Fruit fly (Drosophila melanogaster) whole organism, embryonic: Measurements from ENCODE around the gene SerRS-m.

Source experiments
- Bteb2 ChIP-seq: fragments of 200-800 bp; sonication (Bioruptor generic); optimal IDR thresholded peaks from 2 replicates; lab custom pipeline; 2016; ENCODE audit warnings: missing biosample characterization, missing genetic modification characterization
- C15 ChIP-seq: fragments of 200-800 bp; sonication (Bioruptor generic); IDR thresholded peaks from 3 replicates; pipeline ENCODE4 v1.3.6; 2022; ENCODE audit warnings: missing biosample characterization, missing genetic modification characterization
- CG10147 ChIP-seq: fragments of 200-800 bp; sonication (Bioruptor generic); optimal IDR thresholded peaks from 2 replicates; lab custom pipeline; 2019; ENCODE audit warnings: missing biosample characterization, mild to moderate bottlenecking, missing genetic modification characterization, moderate library complexity
- CG10321 ChIP-seq: fragments of 200-800 bp; sonication (Bioruptor generic); IDR thresholded peaks from 2 replicates; pipeline ENCODE4 v1.3.6; 2022; ENCODE audit warnings: missing biosample characterization, missing genetic modification characterization
- CG11093 ChIP-seq: fragments of 200-800 bp; sonication (Bioruptor generic); IDR thresholded peaks from 3 replicates; pipeline ENCODE4 v1.3.6; 2022; ENCODE audit warnings: missing biosample characterization, missing genetic modification characterization
- CG12155 ChIP-seq: fragments of 200-800 bp; sonication (Bioruptor generic); optimal IDR thresholded peaks from 3 replicates; lab custom pipeline; 2016; ENCODE audit warnings: missing biosample characterization, missing genetic modification characterization
- CG12744 ChIP-seq: fragments of 200-800 bp; sonication (Bioruptor generic); optimal IDR thresholded peaks from 2 replicates; lab custom pipeline; 2016; ENCODE audit warnings: missing biosample characterization, missing genetic modification characterization
- CG13296 ChIP-seq: fragments of 200-800 bp; sonication (Bioruptor generic); optimal IDR thresholded peaks from 3 replicates; lab custom pipeline; 2018; ENCODE audit warnings: missing biosample characterization, mild to moderate bottlenecking, missing genetic modification characterization
- CG13775 ChIP-seq: fragments of 200-800 bp; sonication (Bioruptor generic); optimal IDR thresholded peaks from 3 replicates; lab custom pipeline; 2017; ENCODE audit warnings: missing biosample characterization, mild to moderate bottlenecking, missing genetic modification characterization
- CG15011 ChIP-seq: fragments of 200-800 bp; sonication (Bioruptor generic); optimal IDR thresholded peaks from 3 replicates; lab custom pipeline; 2018; ENCODE audit warnings: missing biosample characterization, mild to moderate bottlenecking, missing genetic modification characterization
- CG15514 ChIP-seq: fragments of 200-800 bp; sonication (Bioruptor generic); optimal IDR thresholded peaks from 3 replicates; lab custom pipeline; 2017; ENCODE audit warnings: missing biosample characterization, missing genetic modification characterization, mild to moderate bottlenecking, moderate library complexity, missing genetic modification reagents
- CG17359 ChIP-seq: fragments of 200-800 bp; sonication (Bioruptor generic); optimal IDR thresholded peaks from 3 replicates; lab custom pipeline; 2018; ENCODE audit warnings: missing biosample characterization, mild to moderate bottlenecking, missing genetic modification characterization, moderate library complexity
- CG17385 ChIP-seq: fragments of 200-800 bp; sonication (Bioruptor generic); optimal IDR thresholded peaks from 3 replicates; lab custom pipeline; 2018; ENCODE audit warnings: missing biosample characterization, mild to moderate bottlenecking, missing genetic modification characterization
- CG18011 ChIP-seq: fragments of 200-800 bp; sonication (Bioruptor generic); optimal IDR thresholded peaks from 2 replicates; lab custom pipeline; 2017; ENCODE audit warnings: missing biosample characterization, missing genetic modification characterization, mild to moderate bottlenecking, moderate library complexity, missing genotype
- CG31224 ChIP-seq: fragments of 200-800 bp; sonication (Bioruptor generic); IDR thresholded peaks from 2 replicates; pipeline ENCODE4 v1.3.6; 2022; ENCODE audit warnings: missing biosample characterization, missing genetic modification characterization
- CG3163 ChIP-seq: fragments of 200-800 bp; sonication (Bioruptor generic); optimal IDR thresholded peaks from 3 replicates; lab custom pipeline; 2016; ENCODE audit warnings: missing biosample characterization, missing genetic modification characterization
- CG32532 ChIP-seq: fragments of 200-800 bp; sonication (Bioruptor generic); IDR thresholded peaks from 2 replicates; pipeline ENCODE4 v1.3.6; 2022; ENCODE audit warnings: missing biosample characterization, missing genetic modification characterization
- CG33557 ChIP-seq: fragments of 200-800 bp; sonication (Bioruptor generic); optimal IDR thresholded peaks from 2 replicates; lab custom pipeline; 2019; ENCODE audit warnings: missing biosample characterization, mild to moderate bottlenecking, missing genetic modification characterization, moderate library complexity
- CG3847 ChIP-seq: fragments of 200-800 bp; sonication (Bioruptor generic); IDR thresholded peaks from 2 replicates; pipeline ENCODE4 v1.3.6; 2022; ENCODE audit warnings: missing biosample characterization, missing genetic modification characterization
- CG4404 ChIP-seq: fragments of 200-800 bp; sonication (Bioruptor generic); IDR thresholded peaks from 2 replicates; pipeline ENCODE4 v1.3.6; 2022; ENCODE audit warnings: missing biosample characterization, missing genetic modification characterization
- CG4854 ChIP-seq: fragments of 200-800 bp; sonication (Bioruptor generic); optimal IDR thresholded peaks from 2 replicates; lab custom pipeline; 2016; ENCODE audit warnings: missing biosample characterization, missing genetic modification characterization, inconsistent platforms
- CG6272 ChIP-seq: fragments of 200-800 bp; sonication (Bioruptor generic); IDR thresholded peaks from 2 replicates; pipeline ENCODE4 v1.3.6; 2022; ENCODE audit warnings: missing biosample characterization, missing genetic modification characterization
- CG6813 ChIP-seq: fragments of 200-800 bp; sonication (Bioruptor generic); optimal IDR thresholded peaks from 2 replicates; lab custom pipeline; 2017; ENCODE audit warnings: missing biosample characterization, missing genetic modification characterization, mild to moderate bottlenecking, moderate library complexity, missing genetic modification reagents
- CG9876 ChIP-seq: fragments of 200-800 bp; sonication (Bioruptor generic); optimal IDR thresholded peaks from 2 replicates; lab custom pipeline; 2016; ENCODE audit warnings: missing biosample characterization, missing genetic modification characterization
- Dad ChIP-seq: fragments of 200-800 bp; sonication (Bioruptor generic); optimal IDR thresholded peaks from 3 replicates; lab custom pipeline; 2016; ENCODE audit warnings: missing biosample characterization, missing genetic modification characterization
- Dbx ChIP-seq: fragments of 200-800 bp; sonication (Bioruptor generic); IDR thresholded peaks from 3 replicates; pipeline ENCODE4 v1.3.6; 2022; ENCODE audit warnings: missing biosample characterization, missing genetic modification characterization
- Dek ChIP-seq: fragments of 200-800 bp; sonication (Bioruptor generic); optimal IDR thresholded peaks from 3 replicates; lab custom pipeline; 2019; ENCODE audit warnings: missing biosample characterization, mild to moderate bottlenecking, missing genetic modification characterization, moderate library complexity
- Dip3 ChIP-seq: fragments of 200-800 bp; sonication (Bioruptor generic); optimal IDR thresholded peaks from 3 replicates; lab custom pipeline; 2016; ENCODE audit warnings: missing biosample characterization, missing genetic modification characterization
- Gsc ChIP-seq: fragments of 200-800 bp; sonication (Bioruptor generic); IDR thresholded peaks from 2 replicates; pipeline ENCODE4 v1.3.6; 2022; ENCODE audit warnings: missing biosample characterization, missing genetic modification characterization
- Hand ChIP-seq: fragments of 200-800 bp; sonication (Bioruptor generic); optimal IDR thresholded peaks from 2 replicates; lab custom pipeline; 2017; ENCODE audit warnings: mild to moderate bottlenecking, missing biosample characterization, missing genetic modification reagents, missing genetic modification characterization
- Hsf ChIP-seq: fragments of 200-800 bp; sonication (Bioruptor generic); optimal IDR thresholded peaks from 3 replicates; lab custom pipeline; 2016; ENCODE audit warnings: missing biosample characterization, missing genetic modification characterization
- Jarid2 ChIP-seq: fragments of 200-800 bp; sonication (Bioruptor generic); optimal IDR thresholded peaks from 3 replicates; lab custom pipeline; 2017; ENCODE audit warnings: mild to moderate bottlenecking, missing biosample characterization, missing genetic modification reagents, missing genetic modification characterization
- Lhr ChIP-seq: fragments of 200-800 bp; sonication (Bioruptor generic); optimal IDR thresholded peaks from 3 replicates; lab custom pipeline; 2017; ENCODE audit warnings: mild to moderate bottlenecking, missing biosample characterization, missing genetic modification reagents, missing genetic modification characterization
- Mad ChIP-seq: fragments of 200-800 bp; sonication (Bioruptor generic); optimal IDR thresholded peaks from 2 replicates; lab custom pipeline; 2016; ENCODE audit warnings: missing biosample characterization, missing genetic modification characterization
- Scr ChIP-seq: fragments of 200-800 bp; sonication (Bioruptor generic); IDR thresholded peaks from 2 replicates; pipeline ENCODE4 v1.3.6; 2022; ENCODE audit warnings: missing biosample characterization, missing genetic modification characterization; ENCODE audit not compliant: partially characterized antibody
- ac ChIP-seq: fragments of 200-800 bp; sonication (Bioruptor generic); optimal IDR thresholded peaks from 3 replicates; lab custom pipeline; 2017; ENCODE audit warnings: missing biosample characterization, mild to moderate bottlenecking, missing genetic modification characterization
- aop ChIP-seq: fragments of 200-800 bp; sonication (Bioruptor generic); IDR thresholded peaks from 2 replicates; pipeline ENCODE4 v1.3.6; 2022; ENCODE audit warnings: missing biosample characterization, missing genetic modification characterization
- ash1 ChIP-seq: fragments of 200-800 bp; sonication (Bioruptor generic); optimal IDR thresholded peaks from 2 replicates; lab custom pipeline; 2018; ENCODE audit warnings: missing biosample characterization, mild to moderate bottlenecking, missing genetic modification characterization
- br ChIP-seq: fragments of >200 bp; optimal IDR thresholded peaks from 2 replicates; lab custom pipeline; 2017
- bsh ChIP-seq, 2 experiments: fragments of 200-800 bp; sonication (Bioruptor generic); optimal IDR thresholded peaks; 2 replicates each; lab custom pipeline; 2017 to 2018; ENCODE audit warnings: mild to moderate bottlenecking in 2 of 2, missing biosample characterization in 2 of 2, missing genetic modification characterization in 2 of 2, moderate library complexity in 1 of 2
- crc ChIP-seq: fragments of 200-800 bp; sonication (Bioruptor generic); optimal IDR thresholded peaks from 2 replicates; lab custom pipeline; 2016; ENCODE audit warnings: missing biosample characterization, missing genetic modification characterization
- da ChIP-seq: fragments of 200-800 bp; sonication (Bioruptor generic); optimal IDR thresholded peaks from 2 replicates; lab custom pipeline; 2016; ENCODE audit warnings: missing biosample characterization, missing genetic modification characterization
- hb ChIP-seq: fragments of 200-800 bp; sonication (Bioruptor generic); IDR thresholded peaks from 3 replicates; pipeline ENCODE4 v1.3.6; 2022; ENCODE audit warnings: missing biosample characterization, missing genetic modification characterization; ENCODE audit not compliant: partially characterized antibody
- odd ChIP-seq: fragments of 200-800 bp; sonication (Bioruptor generic); optimal IDR thresholded peaks from 2 replicates; lab custom pipeline; 2017; ENCODE audit warnings: missing biosample characterization, mild to moderate bottlenecking, missing genetic modification characterization
- pb ChIP-seq: fragments of 200-800 bp; sonication (Bioruptor generic); optimal IDR thresholded peaks from 3 replicates; lab custom pipeline; 2016; ENCODE audit warnings: missing biosample characterization, missing genetic modification characterization
- rib ChIP-seq: fragments of 200-800 bp; sonication (Bioruptor generic); IDR thresholded peaks from 2 replicates; pipeline ENCODE4 v1.3.6; 2022; ENCODE audit warnings: missing biosample characterization, missing genetic modification characterization
- tin ChIP-seq: fragments of 200-800 bp; sonication (Bioruptor generic); optimal IDR thresholded peaks from 3 replicates; lab custom pipeline; 2016; ENCODE audit warnings: missing biosample characterization, missing genetic modification characterization
- zfh1 ChIP-seq: fragments of 200-800 bp; sonication (Bioruptor generic); IDR thresholded peaks from 3 replicates; pipeline ENCODE4 v1.3.6; 2022; ENCODE audit warnings: missing biosample characterization, missing genetic modification characterization
- zfh2 ChIP-seq: fragments of 200-800 bp; sonication (Bioruptor generic); optimal IDR thresholded peaks from 2 replicates; lab custom pipeline; 2016; ENCODE audit warnings: missing biosample characterization, missing genetic modification characterization

The SerRS-m gene

dm6 chr3R:15356645-15357431 is 16.4 kb downstream of the SerRS-m start, which contains the start of the genes Atg4b and Hibch (continued):
- peak; percentile 86 for TF ChIP-seq rib (GFP tag; lab: Robert Waterston, UW)
- TF ChIP-seq Bteb2 (GFP tag; lab: Kevin White, UChicago): peak; percentile 16
- peak; percentile 84 for TF ChIP-seq CG15514 (GFP tag; lab: Kevin White, UChicago)
- TF ChIP-seq CG13296: peak; percentile 86
- peak; percentile 92 for TF ChIP-seq CG3847 (GFP tag; lab: Robert Waterston, UW)
- peak; percentile 22; the same call in 1 of the 2 replicates for TF ChIP-seq Scr
- no peak for TF ChIP-seq ash1
- no peak for TF ChIP-seq CG10321
- peak; percentile 16 for TF ChIP-seq CG4854
- no peak for TF ChIP-seq Dad (GFP tag; lab: Kevin White, UChicago)
- TF ChIP-seq br: no peak
- peak; percentile 54 for TF ChIP-seq CG6813 (GFP tag; lab: Kevin White, UChicago)
- TF ChIP-seq bsh (GFP tag; optimal IDR thresholded peaks at IDR 0.05; lab: Kevin White, UChicago): peak; percentile 38 to 79
- TF ChIP-seq zfh2 (GFP tag; lab: Kevin White, UChicago): peak; percentile 69
- no peak for TF ChIP-seq crc
- peak; percentile 83 for TF ChIP-seq CG17359 (tag; lab: Kevin White, UChicago)
- no peak for TF ChIP-seq Jarid2
- no peak for TF ChIP-seq CG15011 (GFP tag; lab: Kevin White, UChicago)
- no peak for TF ChIP-seq Dek (tag; lab: Kevin White, UChicago)
- TF ChIP-seq CG11093: peak; percentile 73; the same call in 2 of the 3 replicates
- no peak for TF ChIP-seq CG12744 (GFP tag; lab: Kevin White, UChicago)
- TF ChIP-seq aop (GFP tag; lab: Robert Waterston, UW): peak; percentile 97
- TF ChIP-seq CG9876 (GFP tag; lab: Kevin White, UChicago): no peak
- no peak for TF ChIP-seq hb
- TF ChIP-seq CG3163: no peak
- peak; percentile 86 for TF ChIP-seq CG32532 (GFP tag; lab: Robert Waterston, UW)
- TF ChIP-seq C15 (GFP tag; lab: Robert Waterston, UW): 0 out of 3 replicates have a peak, but pooled peaks have one; percentile 18
- TF ChIP-seq CG10147: peak; percentile 85
- peak; percentile 75 for TF ChIP-seq CG31224 (GFP tag; lab: Robert Waterston, UW)
- TF ChIP-seq Dip3 (GFP tag; lab: Kevin White, UChicago): peak; percentile 48
- peak; percentile 70 for TF ChIP-seq odd (GFP tag; lab: Kevin White, UChicago)
- peak; percentile 14 for TF ChIP-seq ac (GFP tag; lab: Kevin White, UChicago)
- peak; percentile 57 for TF ChIP-seq Hand (GFP tag; lab: Kevin White, UChicago)
- TF ChIP-seq CG12155 (GFP tag; lab: Kevin White, UChicago): peak; percentile 82
- peak; percentile 64 for TF ChIP-seq CG17385 (GFP tag; lab: Kevin White, UChicago)
- TF ChIP-seq Dbx: peak; percentile 81
- peak; percentile 87 for TF ChIP-seq CG4404 (GFP tag; lab: Robert Waterston, UW)
- no peak for TF ChIP-seq da (GFP tag; lab: Kevin White, UChicago)
- TF ChIP-seq Gsc (GFP tag; lab: Robert Waterston, UW): 0 out of 2 replicates have a peak, but pooled peaks have one; percentile 41
- TF ChIP-seq pb (GFP tag; lab: Kevin White, UChicago): no peak
- TF ChIP-seq CG18011 (GFP tag; lab: Kevin White, UChicago): peak; percentile 58
- TF ChIP-seq CG33557 (GFP tag; lab: Kevin White, UChicago): peak; percentile 84
- peak; percentile 62; the same call in 2 of the 3 replicates for TF ChIP-seq zfh1 (GFP tag; lab: Robert Waterston, UW)
- peak; percentile 43 for TF ChIP-seq Lhr (GFP tag; lab: Kevin White, UChicago)
- TF ChIP-seq CG13775 (GFP tag; lab: Kevin White, UChicago): peak; percentile 87
- TF ChIP-seq CG6272 (GFP tag; lab: Robert Waterston, UW): peak; percentile 77
- TF ChIP-seq tin (GFP tag; lab: Kevin White, UChicago): peak; percentile 84
- TF ChIP-seq Mad (GFP tag; lab: Kevin White, UChicago): peak; percentile 48
- peak; percentile 58 for TF ChIP-seq Hsf
